Fruit fly (Drosophila melanogaster): Measurements from ENCODE around the gene Prp6.

Prp6 gene

DNA sequence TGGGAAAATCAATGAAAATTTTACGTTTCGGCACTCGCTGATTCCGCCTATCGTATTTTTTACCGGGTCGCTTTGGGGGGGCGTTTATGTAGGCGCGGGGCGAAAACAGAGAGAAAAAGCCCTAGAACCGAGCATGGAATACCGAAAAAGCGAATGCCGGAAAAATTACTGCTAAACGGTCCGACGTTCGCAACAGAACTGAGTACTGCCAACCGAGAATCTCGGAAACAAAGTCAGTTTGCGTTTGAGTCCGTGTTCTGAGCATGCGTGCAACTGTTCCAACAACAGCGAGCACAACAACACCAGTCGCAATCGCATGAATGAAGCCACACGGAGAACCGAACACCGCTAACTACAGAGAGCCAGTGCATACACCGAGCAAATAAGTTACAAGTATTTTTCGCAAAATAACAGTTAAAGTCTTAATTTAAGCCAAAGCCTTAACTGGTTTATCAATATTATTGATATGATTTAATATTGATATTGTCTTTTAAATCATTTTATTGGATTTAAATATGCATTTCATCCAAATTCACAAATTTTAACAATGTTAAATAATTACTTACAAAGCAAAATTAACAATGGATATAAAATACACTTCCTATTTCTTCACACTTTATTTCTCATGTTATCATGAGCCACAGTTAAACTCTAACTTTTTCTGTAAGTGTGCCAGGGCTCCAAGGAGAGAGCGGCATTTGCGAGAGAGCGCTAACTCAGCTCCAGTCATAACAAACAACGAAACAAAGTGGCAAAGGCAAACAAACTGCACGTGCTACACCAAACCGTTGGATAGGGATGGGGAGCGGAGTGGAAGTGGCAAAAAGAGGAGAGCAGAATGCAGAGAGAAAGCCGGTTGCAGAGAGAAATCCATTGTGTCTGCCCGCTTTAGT lies 14.6 kb upstream of the Prp6 start, which contains the start of gene CG3961:
Gene CG3961, minus strand, starts transcription at position 201 of the 893 bp plus-strand sequence.
- TF ChIP-seq gl (tag; optimal IDR thresholded peaks at IDR 0.05) (peak; percentile 90), CG9948 (tag; optimal IDR thresholded peaks at IDR 0.05) (peak; percentile 99), CG34367 (tag; optimal IDR thresholded peaks at IDR 0.05) (peak; percentile 99), CG12605 (GFP tag; IDR thresholded peaks at IDR 0.05) (peak; percentile 81), fd96Ca (GFP tag; IDR thresholded peaks at IDR 0.05) (peak; percentile 65; the same call in 2 of the 3 replicates), CG14655 (GFP tag; optimal IDR thresholded peaks at IDR 0.05) (peak; percentile 100), CG4496 (GFP tag; IDR thresholded peaks at IDR 0.05) (peak; percentile 88), EcR (GFP tag; optimal IDR thresholded peaks at IDR 0.05) (peak; percentile 70), Pif1B (GFP tag; optimal IDR thresholded peaks at IDR 0.05) (peak; percentile 96), Pif1A (GFP tag; optimal IDR thresholded peaks at IDR 0.05) (peak; percentile 94), CG32121 (GFP tag; IDR thresholded peaks at IDR 0.05) (peak; percentile 95), CG8159 (tag; optimal IDR thresholded peaks at IDR 0.05) (peak; percentile 98), Snoo (tag; optimal IDR thresholded peaks at IDR 0.05) (peak; percentile 99), rn (GFP tag; IDR thresholded peaks at IDR 0.05) (peak; percentile 81), CG13204 (GFP tag; optimal IDR thresholded peaks at IDR 0.05) (peak; percentile 94), D1 (tag; optimal IDR thresholded peaks at IDR 0.05) (peak; percentile 98), CG8301 (tag; optimal IDR thresholded peaks at IDR 0.05) (peak; percentile 99), CG15710 (tag; optimal IDR thresholded peaks at IDR 0.05) (peak; percentile 99), CG17806 (tag; optimal IDR thresholded peaks at IDR 0.05) (peak; percentile 99), Ets98B (GFP tag; IDR thresholded peaks at IDR 0.05) (peak; percentile 80), CG10348 (GFP tag; IDR thresholded peaks at IDR 0.05) (peak; percentile 69; the same call in 1 of the 2 replicates)

dm6 chr3L:18891986-18892385 lies 13.2 kb upstream of the Prp6 start, which contains the start of gene NijB:
NijB (plus strand) TSS chr3L:18892383.
- peak; percentile 83 for TF ChIP-seq EcR (GFP tag; optimal IDR thresholded peaks at IDR 0.05)
- TF ChIP-seq CG4496 (GFP tag; IDR thresholded peaks at IDR 0.05) = no peak

DNA sequence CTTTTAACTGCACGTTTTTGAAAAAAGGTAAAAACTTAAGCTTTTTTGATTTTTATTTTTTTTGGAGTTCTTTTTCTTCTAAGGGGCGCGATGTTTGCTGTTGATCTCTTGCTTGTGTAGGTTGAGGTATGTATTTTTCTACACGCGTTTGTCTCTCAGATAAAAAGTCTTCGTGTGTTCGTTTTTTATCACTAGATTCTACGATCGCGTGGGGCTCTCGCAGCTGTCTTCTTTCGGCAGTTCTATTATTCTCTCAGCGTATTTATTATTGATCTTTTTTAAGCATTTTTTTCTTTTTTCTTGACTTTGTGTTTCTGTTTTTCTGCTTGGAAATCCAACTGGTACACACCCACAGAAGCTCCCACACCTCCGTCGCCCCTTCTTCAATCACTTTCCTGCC lies 10.1 kb upstream of the Prp6 start:
- TF ChIP-seq D1 (tag; optimal IDR thresholded peaks at IDR 0.05) (no peak), CG13204 (GFP tag; optimal IDR thresholded peaks at IDR 0.05) (no peak), Ets98B (GFP tag; IDR thresholded peaks at IDR 0.05) (peak; percentile 63; the same call in 1 of the 2 replicates), CG12605 (GFP tag; IDR thresholded peaks at IDR 0.05) (peak; percentile 46; the same call in 1 of the 2 replicates), CG15710 (tag; optimal IDR thresholded peaks at IDR 0.05) (no peak), CG8159 (tag; optimal IDR thresholded peaks at IDR 0.05) (no peak), CG32121 (GFP tag; IDR thresholded peaks at IDR 0.05) (peak; percentile 27; the same call in 1 of the 2 replicates), CG9948 (tag; optimal IDR thresholded peaks at IDR 0.05) (no peak), Snoo (tag; optimal IDR thresholded peaks at IDR 0.05) (no peak), CG10348 (GFP tag; IDR thresholded peaks at IDR 0.05) (no peak), Pif1B (GFP tag; optimal IDR thresholded peaks at IDR 0.05) (no peak), CG17806 (tag; optimal IDR thresholded peaks at IDR 0.05) (no peak), Pif1A (GFP tag; optimal IDR thresholded peaks at IDR 0.05) (no peak), CG34367 (tag; optimal IDR thresholded peaks at IDR 0.05) (no peak), rn (GFP tag; IDR thresholded peaks at IDR 0.05) (no peak), CG4496 (GFP tag; IDR thresholded peaks at IDR 0.05) (peak; percentile 77), CG14655 (GFP tag; optimal IDR thresholded peaks at IDR 0.05) (no peak), CG8301 (tag; optimal IDR thresholded peaks at IDR 0.05) (no peak), fd96Ca (GFP tag; IDR thresholded peaks at IDR 0.05) (no peak), gl (tag; optimal IDR thresholded peaks at IDR 0.05) (no peak), EcR (GFP tag; optimal IDR thresholded peaks at IDR 0.05) (no peak)

dm6 chr3L:18896297-18896863 lies 8.8 kb upstream of the Prp6 start:
- TF ChIP-seq CG15710 (tag; optimal IDR thresholded peaks at IDR 0.05) (no peak), EcR (GFP tag; optimal IDR thresholded peaks at IDR 0.05) (peak; percentile 51), CG4496 (GFP tag; IDR thresholded peaks at IDR 0.05) (0 out of 3 replicates have a peak, but pooled peaks have one; percentile 53)

dm6 chr3L:18897459-18898085 lies 7.6 kb upstream of the Prp6 start:
- peak; percentile 50 for TF ChIP-seq D1 (tag; optimal IDR thresholded peaks at IDR 0.05)
- no peak for TF ChIP-seq CG32121 (GFP tag; IDR thresholded peaks at IDR 0.05)
- 0 out of 3 replicates have a peak, but pooled peaks have one; percentile 5 for TF ChIP-seq CG4496 (GFP tag; IDR thresholded peaks at IDR 0.05)
- TF ChIP-seq Pif1A (GFP tag; optimal IDR thresholded peaks at IDR 0.05) = no peak

DNA sequence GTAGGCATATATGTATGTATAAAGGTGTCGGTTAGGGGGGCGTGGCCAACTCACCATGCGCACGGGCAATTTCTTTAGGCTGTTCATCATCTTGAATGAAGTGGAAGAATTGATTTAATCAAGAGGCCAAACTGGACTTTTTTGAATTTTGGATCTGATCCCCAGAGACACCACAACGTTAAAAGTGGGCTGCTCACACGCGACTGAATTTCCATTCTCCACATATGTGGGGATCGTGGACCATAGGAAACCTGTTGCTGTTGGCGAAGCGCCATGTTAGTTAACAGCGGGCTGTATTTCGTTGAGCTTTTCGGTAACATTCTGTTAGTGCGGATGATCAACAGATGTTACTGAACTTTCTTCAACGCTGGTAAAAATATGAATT lies 7.1 kb upstream of the Prp6 start, which contains the start of gene CG3902:
Gene CG3902, minus strand, starts transcription at position 208 of the 385 bp plus-strand sequence.
- peak; percentile 25 for TF ChIP-seq Snoo (tag; optimal IDR thresholded peaks at IDR 0.05)
- TF ChIP-seq CG32121 (GFP tag; IDR thresholded peaks at IDR 0.05) = peak; percentile 37; the same call in 1 of the 2 replicates
- no peak for TF ChIP-seq CG8159 (tag; optimal IDR thresholded peaks at IDR 0.05)
- peak; percentile 49; the same call in 1 of the 2 replicates for TF ChIP-seq Ets98B (GFP tag; IDR thresholded peaks at IDR 0.05)
- TF ChIP-seq EcR (GFP tag; optimal IDR thresholded peaks at IDR 0.05) = peak; percentile 66
